Worm (Caenorhabditis elegans): ENCODE data around the gene M01H9.4.

ce11 chrIV:4447284-4447366 lies 35.6 kb downstream of the M01H9.4 start, which contains the start of gene chat-1:
- TF ChIP-seq nhr-12 (tag; optimal IDR thresholded peaks at IDR 0.05) (no peak), unc-62 (GFP tag; optimal IDR thresholded peaks at IDR 0.05) (no peak), ama-1 (optimal IDR thresholded peaks at IDR 0.05) (no peak), nhr-77 (tag; optimal IDR thresholded peaks at IDR 0.05) (no peak), fkh-2 (tag; optimal IDR thresholded peaks at IDR 0.05) (no peak), pqm-1 (tag; optimal IDR thresholded peaks at IDR 0.05) (no peak), ZK546.5 (tag; optimal IDR thresholded peaks at IDR 0.05) (no peak), skn-1 (tag; optimal IDR thresholded peaks at IDR 0.05) (no peak), ceh-82 (tag; optimal IDR thresholded peaks at IDR 0.05) (no peak)

Data from whole organism, L3 larva.